Fruit fly (Drosophila melanogaster) whole organism, prepupa: ENCODE measurements around the gene CG33687.

Source experiments
- Blimp-1 ChIP-seq: fragments of 200-800 bp; sonication (Bioruptor generic); optimal IDR thresholded peaks from 3 replicates; lab custom pipeline; 2017; ENCODE audit warnings: missing biosample characterization, missing genetic modification characterization, mild to moderate bottlenecking, moderate library complexity, missing genetic modification reagents
- CG10669 ChIP-seq: fragments of 200-800 bp; sonication (Bioruptor generic); optimal IDR thresholded peaks from 3 replicates; lab custom pipeline; 2018; ENCODE audit warnings: missing biosample characterization, mild to moderate bottlenecking, missing genetic modification characterization, moderate library complexity
- CG11294 ChIP-seq: fragments of 200-800 bp; sonication (Bioruptor generic); IDR thresholded peaks from 2 replicates; pipeline ENCODE4 v1.3.6; 2022; ENCODE audit warnings: missing biosample characterization, missing genetic modification characterization
- CG11762 ChIP-seq: fragments of 200-800 bp; sonication (Bioruptor generic); optimal IDR thresholded peaks from 3 replicates; lab custom pipeline; 2016; ENCODE audit warnings: missing biosample characterization, missing genetic modification characterization; ENCODE audit not compliant: insufficient read depth
- CG11902 ChIP-seq: fragments of 200-800 bp; sonication (Bioruptor generic); optimal IDR thresholded peaks from 3 replicates; lab custom pipeline; 2016; ENCODE audit warnings: missing biosample characterization, missing genetic modification characterization
- CG15336 ChIP-seq: fragments of 200-800 bp; sonication (Bioruptor generic); IDR thresholded peaks from 2 replicates; pipeline ENCODE4 v1.3.6; 2022; ENCODE audit warnings: missing biosample characterization, missing genetic modification characterization
- CG1621 ChIP-seq: fragments of 200-800 bp; sonication (Bioruptor generic); optimal IDR thresholded peaks from 3 replicates; lab custom pipeline; 2018; ENCODE audit warnings: missing biosample characterization, mild to moderate bottlenecking, missing genetic modification characterization
- CG16779 ChIP-seq: fragments of 200-800 bp; sonication (Bioruptor generic); optimal IDR thresholded peaks from 3 replicates; lab custom pipeline; 2017; ENCODE audit warnings: missing biosample characterization, mild to moderate bottlenecking, missing genetic modification characterization
- CG3032 ChIP-seq: fragments of 200-800 bp; optimal IDR thresholded peaks from 2 replicates; lab custom pipeline; 2019; ENCODE audit warnings: missing biosample characterization, mild to moderate bottlenecking, missing genetic modification characterization, moderate library complexity
- CG31627 ChIP-seq: fragments of 200-800 bp; sonication (Bioruptor generic); optimal IDR thresholded peaks from 3 replicates; lab custom pipeline; 2016; ENCODE audit warnings: missing biosample characterization, missing genetic modification characterization
- CG32006 ChIP-seq: fragments of 200-800 bp; sonication (Bioruptor generic); optimal IDR thresholded peaks from 3 replicates; lab custom pipeline; 2017; ENCODE audit warnings: missing biosample characterization, mild to moderate bottlenecking, missing genetic modification characterization
- CG34406 ChIP-seq: fragments of 200-800 bp; sonication (Bioruptor generic); optimal IDR thresholded peaks from 3 replicates; lab custom pipeline; 2016; ENCODE audit warnings: missing biosample characterization, missing genetic modification characterization
- CG3919 ChIP-seq: fragments of 200-800 bp; sonication (Bioruptor generic); optimal IDR thresholded peaks from 3 replicates; lab custom pipeline; 2016; ENCODE audit warnings: missing biosample characterization, missing genetic modification characterization
- CG4318 ChIP-seq: fragments of 200-800 bp; sonication (Bioruptor generic); optimal IDR thresholded peaks from 3 replicates; lab custom pipeline; 2017; ENCODE audit warnings: missing biosample characterization, mild to moderate bottlenecking, missing genetic modification characterization
- CG6163 ChIP-seq: fragments of 200-800 bp; sonication (Bioruptor generic); IDR thresholded peaks from 3 replicates; pipeline ENCODE4 v1.3.6; 2022; ENCODE audit warnings: missing biosample characterization, missing genetic modification characterization
- CG6808 ChIP-seq: fragments of 200-800 bp; sonication (Bioruptor generic); optimal IDR thresholded peaks from 3 replicates; lab custom pipeline; 2017; ENCODE audit warnings: missing biosample characterization, missing genetic modification characterization, mild to moderate bottlenecking, moderate library complexity, missing genetic modification reagents
- CG6854 ChIP-seq: fragments of 200-800 bp; sonication (Bioruptor generic); optimal IDR thresholded peaks from 2 replicates; lab custom pipeline; 2017; ENCODE audit warnings: missing biosample characterization, mild to moderate bottlenecking, missing genetic modification characterization
- CG7368 ChIP-seq: fragments of 200-800 bp; sonication (Bioruptor generic); optimal IDR thresholded peaks from 3 replicates; lab custom pipeline; 2016; ENCODE audit warnings: missing biosample characterization, missing genetic modification characterization
- CG8319 ChIP-seq: fragments of 200-800 bp; sonication (Bioruptor generic); optimal IDR thresholded peaks from 3 replicates; lab custom pipeline; 2016; ENCODE audit warnings: missing biosample characterization, missing genetic modification characterization
- CG8632 ChIP-seq: fragments of 200-800 bp; sonication (Bioruptor generic); optimal IDR thresholded peaks from 3 replicates; lab custom pipeline; 2016; ENCODE audit warnings: missing biosample characterization, missing genetic modification characterization
- CG9139 ChIP-seq: fragments of 200-800 bp; sonication (Bioruptor generic); optimal IDR thresholded peaks from 3 replicates; lab custom pipeline; 2017; ENCODE audit warnings: missing biosample characterization, mild to moderate bottlenecking, missing genetic modification characterization
- Eip75B ChIP-seq: fragments of 200-800 bp; sonication (Bioruptor generic); optimal IDR thresholded peaks from 3 replicates; lab custom pipeline; 2016; ENCODE audit warnings: missing biosample characterization, missing genetic modification characterization
- Eip78C ChIP-seq: fragments of 200-800 bp; sonication (Bioruptor generic); peaks from one replicate; lab custom pipeline; 2016; ENCODE audit warnings: missing biosample characterization, missing genetic modification characterization
- Gug ChIP-seq: fragments of 200-800 bp; sonication (Bioruptor generic); IDR thresholded peaks from 2 replicates; pipeline ENCODE4 v1.3.6; 2022; ENCODE audit warnings: missing biosample characterization, missing genetic modification characterization
- Hr38 ChIP-seq: sonication (Bioruptor generic); optimal IDR thresholded peaks from 2 replicates; lab custom pipeline; 2016; ENCODE audit warnings: missing biosample characterization, missing genetic modification characterization
- Hr4 ChIP-seq: fragments of 200-800 bp; sonication (Bioruptor generic); optimal IDR thresholded peaks from 3 replicates; lab custom pipeline; 2016; ENCODE audit warnings: missing biosample characterization, missing genetic modification characterization
- Lpt ChIP-seq: fragments of 200-800 bp; sonication (Bioruptor generic); optimal IDR thresholded peaks from 3 replicates; lab custom pipeline; 2016; ENCODE audit warnings: missing biosample characterization, missing genetic modification characterization
- Met ChIP-seq: fragments of 200-800 bp; sonication (Bioruptor generic); optimal IDR thresholded peaks from 3 replicates; lab custom pipeline; 2016; ENCODE audit warnings: missing biosample characterization, missing genetic modification characterization
- OdsH ChIP-seq: fragments of 200-800 bp; sonication (Bioruptor generic); optimal IDR thresholded peaks from 3 replicates; lab custom pipeline; 2016; ENCODE audit warnings: missing biosample characterization, missing genetic modification characterization
- Smox ChIP-seq: fragments of 200-800 bp; sonication (Bioruptor generic); optimal IDR thresholded peaks from 3 replicates; lab custom pipeline; 2016; ENCODE audit warnings: missing biosample characterization, missing genetic modification characterization
- Sox102F ChIP-seq: fragments of 200-800 bp; sonication (Bioruptor generic); optimal IDR thresholded peaks from 2 replicates; lab custom pipeline; 2016; ENCODE audit warnings: missing biosample characterization, mild to moderate bottlenecking, missing genetic modification characterization
- achi ChIP-seq: fragments of 200-800 bp; sonication (Bioruptor generic); optimal IDR thresholded peaks from 3 replicates; lab custom pipeline; 2016; ENCODE audit warnings: missing biosample characterization, missing genetic modification characterization
- acj6 ChIP-seq: fragments of 200-800 bp; sonication (Bioruptor generic); optimal IDR thresholded peaks from 3 replicates; lab custom pipeline; 2016; ENCODE audit warnings: missing biosample characterization, missing genetic modification characterization
- cyc ChIP-seq: fragments of 200-800 bp; sonication (Bioruptor generic); optimal IDR thresholded peaks from 3 replicates; lab custom pipeline; 2016; ENCODE audit warnings: missing biosample characterization, missing genetic modification characterization
- dac ChIP-seq: fragments of 200-800 bp; sonication (Bioruptor generic); optimal IDR thresholded peaks from 2 replicates; lab custom pipeline; 2017; ENCODE audit warnings: missing biosample characterization, mild to moderate bottlenecking, missing genetic modification characterization
- dsx ChIP-seq: fragments of 200-800 bp; optimal IDR thresholded peaks from 3 replicates; lab custom pipeline; 2019; ENCODE audit warnings: missing biosample characterization, mild to moderate bottlenecking, missing genetic modification characterization, moderate library complexity; ENCODE audit not compliant: poor library complexity, severe bottlenecking
- eg ChIP-seq: fragments of 200-800 bp; sonication (Bioruptor generic); IDR thresholded peaks from 3 replicates; pipeline ENCODE4 v1.3.6; 2022; ENCODE audit warnings: missing biosample characterization, missing genetic modification characterization
- esn ChIP-seq: fragments of 200-800 bp; sonication (Bioruptor generic); optimal IDR thresholded peaks from 2 replicates; lab custom pipeline; 2016; ENCODE audit warnings: missing biosample characterization, mild to moderate bottlenecking, missing genetic modification characterization, moderate library complexity
- fd59A ChIP-seq: fragments of 200-800 bp; sonication (Bioruptor generic); optimal IDR thresholded peaks from 2 replicates; lab custom pipeline; 2017; ENCODE audit warnings: missing biosample characterization, mild to moderate bottlenecking, missing genetic modification characterization, missing genetic modification reagents
- fd85E ChIP-seq: fragments of 200-800 bp; sonication (Bioruptor generic); optimal IDR thresholded peaks from 3 replicates; lab custom pipeline; 2016; ENCODE audit warnings: missing biosample characterization, missing genetic modification characterization
- fkh ChIP-seq: fragments of 200-800 bp; sonication (Bioruptor generic); optimal IDR thresholded peaks from 3 replicates; lab custom pipeline; 2017; ENCODE audit warnings: missing biosample characterization, mild to moderate bottlenecking, missing genetic modification characterization, moderate library complexity
- lz ChIP-seq: fragments of 200-800 bp; sonication (Bioruptor generic); optimal IDR thresholded peaks from 3 replicates; lab custom pipeline; 2016; ENCODE audit warnings: missing biosample characterization, missing genetic modification characterization
- pdm3 ChIP-seq: fragments of 200-800 bp; sonication (Bioruptor generic); optimal IDR thresholded peaks from 3 replicates; lab custom pipeline; 2016; ENCODE audit warnings: missing biosample characterization, missing genetic modification characterization
- salr ChIP-seq, 2 experiments: fragments of 200-800 bp; sonication (Bioruptor generic); optimal IDR thresholded peaks; 3 replicates each; lab custom pipeline; 2016 to 2018; ENCODE audit warnings: missing biosample characterization in 2 of 2, missing genetic modification characterization in 2 of 2, mild to moderate bottlenecking in 1 of 2
- spab ChIP-seq: fragments of 200-800 bp; sonication (Bioruptor generic); optimal IDR thresholded peaks from 2 replicates; lab custom pipeline; 2017; ENCODE audit warnings: missing biosample characterization, mild to moderate bottlenecking, missing genetic modification characterization, missing genetic modification reagents
- svp ChIP-seq: fragments of 200-800 bp; sonication (Bioruptor generic); peaks from one replicate; lab custom pipeline; 2016; ENCODE audit warnings: missing biosample characterization, missing genetic modification characterization
- topi ChIP-seq: fragments of 200-800 bp; sonication (Bioruptor generic); optimal IDR thresholded peaks from 3 replicates; lab custom pipeline; 2016; ENCODE audit warnings: missing biosample characterization, missing genetic modification characterization
- vri ChIP-seq: fragments of 200-800 bp; sonication (Bioruptor generic); optimal IDR thresholded peaks from 3 replicates; lab custom pipeline; 2016; ENCODE audit warnings: missing biosample characterization, mild to moderate bottlenecking, missing genetic modification characterization

The CG33687 gene

DNA sequence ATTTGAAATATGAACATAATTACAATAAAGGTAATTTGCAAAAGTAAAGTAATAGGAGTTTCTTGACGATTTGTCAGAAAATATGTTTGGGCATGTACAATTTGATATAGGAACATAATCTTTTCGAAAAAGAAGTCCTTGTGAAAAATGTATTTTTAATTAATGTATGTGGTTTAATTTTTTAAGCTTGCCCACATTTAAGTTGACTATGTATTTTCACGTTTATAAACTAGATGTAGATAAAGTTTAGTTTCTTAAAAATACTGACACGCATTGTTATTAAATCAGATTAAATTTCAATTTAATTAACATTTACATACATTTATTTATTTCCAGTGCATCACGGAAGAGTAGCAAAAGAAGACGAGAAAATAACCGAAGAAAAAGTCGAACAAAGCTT lies 21.2 kb upstream of the CG33687 start (continued):
- TF ChIP-seq Gug (GFP tag; lab: Robert Waterston, UW) (no peak), vri (GFP tag; lab: Kevin White, UChicago) (peak; percentile 36), CG1621 (tag; lab: Kevin White, UChicago) (peak; percentile 26), fd85E (GFP tag; lab: Kevin White, UChicago) (no peak), cyc (GFP tag; lab: Kevin White, UChicago) (peak; percentile 61), dac (GFP tag; lab: Kevin White, UChicago) (no peak), fd59A (GFP tag; lab: Kevin White, UChicago) (peak; percentile 69), Lpt (GFP tag; lab: Kevin White, UChicago) (no peak), Hr38 (GFP tag; lab: Kevin White, UChicago) (no peak), CG9139 (GFP tag; lab: Kevin White, UChicago) (peak; percentile 46), CG11294 (GFP tag; lab: Robert Waterston, UW) (no peak), CG11902 (GFP tag; lab: Kevin White, UChicago) (peak; percentile 29), CG6808 (GFP tag; lab: Kevin White, UChicago) (peak; percentile 66), achi (peak; percentile 49), CG10669 (peak; percentile 71), svp (GFP tag; lab: Kevin White, UChicago) (peak; percentile 86), Sox102F (GFP tag; lab: Kevin White, UChicago) (peak; percentile 60)

DNA sequence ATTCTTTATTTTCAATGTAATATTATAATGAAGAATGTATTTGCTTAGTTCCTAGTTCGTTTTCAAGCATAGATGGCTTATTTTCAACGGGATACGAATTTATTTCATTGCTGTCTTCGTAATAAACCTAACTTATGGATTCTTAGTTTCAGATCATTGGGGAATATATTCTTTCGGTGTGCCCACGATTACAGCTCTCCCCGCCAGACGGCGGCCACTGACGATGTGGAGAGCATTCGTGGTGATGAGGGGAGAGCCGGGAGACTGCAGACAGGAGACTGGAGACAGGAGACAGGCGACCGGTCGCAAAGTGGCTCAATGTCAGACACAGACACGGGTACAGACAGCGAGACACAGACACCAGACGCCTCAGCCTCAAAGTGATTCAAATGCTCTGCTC lies 20.4 kb upstream of the CG33687 start:
- no peak for TF ChIP-seq vri (GFP tag; lab: Kevin White, UChicago)
- peak; percentile 30 for TF ChIP-seq CG3032 (tag; lab: Kevin White, UChicago)
- TF ChIP-seq acj6 (GFP tag; lab: Kevin White, UChicago) = no peak
- no peak for TF ChIP-seq pdm3 (GFP tag; lab: Kevin White, UChicago)
- TF ChIP-seq Sox102F (GFP tag; lab: Kevin White, UChicago) = peak; percentile 23
- no peak for TF ChIP-seq dac (GFP tag; lab: Kevin White, UChicago)
- no peak for TF ChIP-seq Met
- TF ChIP-seq Eip78C (GFP tag; lab: Kevin White, UChicago) = peak; percentile 79
- TF ChIP-seq CG31627 (GFP tag; lab: Kevin White, UChicago) = no peak
- peak; percentile 14 for TF ChIP-seq spab (GFP tag; lab: Kevin White, UChicago)
- peak; percentile 3 for TF ChIP-seq CG7368 (GFP tag; lab: Kevin White, UChicago)
- peak; percentile 22 for TF ChIP-seq Blimp-1 (GFP tag; lab: Kevin White, UChicago)
- no peak for TF ChIP-seq lz (GFP tag; lab: Kevin White, UChicago)
- no peak for TF ChIP-seq CG11762 (GFP tag; lab: Kevin White, UChicago)
- TF ChIP-seq CG11294 (GFP tag; lab: Robert Waterston, UW) = no peak
- TF ChIP-seq CG32006 = no peak
- no peak for TF ChIP-seq eg (GFP tag; lab: Robert Waterston, UW)
- peak; percentile 12 for TF ChIP-seq CG8632 (GFP tag; lab: Kevin White, UChicago)
- TF ChIP-seq Smox (GFP tag; lab: Kevin White, UChicago) = no peak
- TF ChIP-seq CG6854 (GFP tag; lab: Kevin White, UChicago) = no peak
- peak; percentile 15 for TF ChIP-seq svp (GFP tag; lab: Kevin White, UChicago)
- TF ChIP-seq CG16779 (tag; lab: Kevin White, UChicago) = no peak
- TF ChIP-seq CG6163 (GFP tag; lab: Robert Waterston, UW) = peak; percentile 40; the same call in 1 of the 3 replicates
- TF ChIP-seq CG8319 (GFP tag; lab: Kevin White, UChicago) = no peak
- peak; percentile 10 for TF ChIP-seq topi (GFP tag; lab: Kevin White, UChicago)
- peak; percentile 4 for TF ChIP-seq Eip75B (GFP tag; lab: Kevin White, UChicago)
- TF ChIP-seq CG4318 (GFP tag; lab: Kevin White, UChicago) = no peak
- TF ChIP-seq fd59A (GFP tag; lab: Kevin White, UChicago) = no peak
- TF ChIP-seq CG6808 (GFP tag; lab: Kevin White, UChicago) = peak; percentile 55
- TF ChIP-seq CG15336 = no peak
- TF ChIP-seq cyc (GFP tag; lab: Kevin White, UChicago) = no peak
- no peak for TF ChIP-seq Gug (GFP tag; lab: Robert Waterston, UW)
- peak; percentile 43 for TF ChIP-seq CG10669
- no peak for TF ChIP-seq Hr38 (GFP tag; lab: Kevin White, UChicago)
- TF ChIP-seq CG3919 (GFP tag; lab: Kevin White, UChicago) = no peak
- TF ChIP-seq salr (GFP tag; optimal IDR thresholded peaks at IDR 0.05; lab: Kevin White, UChicago) = no peak
- TF ChIP-seq dsx (GFP tag; lab: Kevin White, UChicago) = peak; percentile 10
- TF ChIP-seq OdsH (GFP tag; lab: Kevin White, UChicago) = no peak
- no peak for TF ChIP-seq esn
- TF ChIP-seq achi = peak; percentile 11
- no peak for TF ChIP-seq fkh
- peak; percentile 0 for TF ChIP-seq CG34406 (GFP tag; lab: Kevin White, UChicago)
- no peak for TF ChIP-seq Hr4 (GFP tag; lab: Kevin White, UChicago)
